Worm (Caenorhabditis elegans) whole organism, late embryonic: Measurements from ENCODE around the gene clec-223.

ENCODE experiments used
- C38D4.7 ChIP-seq: fragments of 200-800 bp; sonication (Bioruptor generic); optimal IDR thresholded peaks from 2 replicates; lab custom pipeline; 2018; ENCODE audit warnings: mild to moderate bottlenecking, missing genetic modification characterization, moderate library complexity, missing compliant biosample characterization
- ama-1 ChIP-seq: fragments of 150-350 bp; optimal IDR thresholded peaks from 2 replicates; lab custom pipeline; 2014
- ceh-31 ChIP-seq: sonication (generic microtip); optimal IDR thresholded peaks from 2 replicates; lab custom pipeline; 2016; ENCODE audit warnings: missing genetic modification characterization, missing compliant biosample characterization
- elt-2 ChIP-seq: sonication (generic microtip); optimal IDR thresholded peaks from 2 replicates; lab custom pipeline; 2016; ENCODE audit warnings: missing genetic modification reagents, missing genetic modification characterization, missing compliant biosample characterization
- elt-4 ChIP-seq: sonication (generic microtip); optimal IDR thresholded peaks from 2 replicates; lab custom pipeline; 2016; ENCODE audit warnings: missing genetic modification characterization, missing compliant biosample characterization
- fkh-10 ChIP-seq: fragments of 150-350 bp; optimal IDR thresholded peaks from 2 replicates; lab custom pipeline; 2014; ENCODE audit warnings: missing biosample characterization, missing genetic modification reagents, missing genetic modification characterization
- fkh-6 ChIP-seq: sonication (generic microtip); optimal IDR thresholded peaks from 2 replicates; lab custom pipeline; 2016; ENCODE audit warnings: missing genetic modification characterization, missing compliant biosample characterization
- hlh-30 ChIP-seq: sonication (generic microtip); optimal IDR thresholded peaks from 2 replicates; lab custom pipeline; 2017; ENCODE audit warnings: antibody characterized with exemption, missing genetic modification characterization, missing compliant biosample characterization; ENCODE audit not compliant: insufficient read depth
- mec-3 ChIP-seq: sonication (generic microtip); optimal IDR thresholded peaks from 2 replicates; lab custom pipeline; 2016; ENCODE audit warnings: borderline replicate concordance, missing genetic modification characterization, missing compliant biosample characterization
- nhr-232 ChIP-seq: sonication (generic microtip); optimal IDR thresholded peaks from 2 replicates; lab custom pipeline; 2016; ENCODE audit warnings: missing genetic modification characterization, missing compliant biosample characterization
- pha-4 ChIP-seq: fragments of 150-350 bp; optimal IDR thresholded peaks from 2 replicates; lab custom pipeline; 2018; ENCODE audit warnings: missing biosample characterization, missing genetic modification reagents, missing genetic modification characterization
- ztf-16 ChIP-seq: sonication (generic microtip); optimal IDR thresholded peaks from 2 replicates; lab custom pipeline; 2017; ENCODE audit warnings: missing genetic modification characterization, missing compliant biosample characterization

ce11 chrV:11304200-11304599, 31.3 kb downstream of the clec-223 start:
- TF ChIP-seq elt-2: no peak
- no peak for TF ChIP-seq C38D4.7 (GFP tag; lab: Kevin White, UChicago)
- no peak for TF ChIP-seq mec-3 (tag; lab: Kevin White, UChicago)
- no peak for TF ChIP-seq pha-4 (tag; lab: Kevin White, UChicago)
- TF ChIP-seq ztf-16 (tag; lab: Kevin White, UChicago): no peak
- no peak for TF ChIP-seq fkh-6 (tag; lab: Kevin White, UChicago)
- TF ChIP-seq hlh-30 (tag; lab: Kevin White, UChicago): no peak
- no peak for TF ChIP-seq nhr-232 (tag; lab: Kevin White, UChicago)
- TF ChIP-seq elt-4 (tag; lab: Kevin White, UChicago): no peak
- no peak for TF ChIP-seq ceh-31 (tag; lab: Kevin White, UChicago)
- TF ChIP-seq ama-1 (lab: Kevin White, UChicago): no peak
- TF ChIP-seq fkh-10 (GFP tag; lab: Kevin White, UChicago): no peak
